Fruit fly (Drosophila melanogaster) whole organism, prepupa: ENCODE results near the gene CG13314.

Experiments used
- Blimp-1 ChIP-seq: fragments of 200-800 bp; sonication (Bioruptor generic); optimal IDR thresholded peaks from 3 replicates; lab custom pipeline; 2017; ENCODE audit warnings: missing biosample characterization, missing genetic modification characterization, mild to moderate bottlenecking, moderate library complexity, missing genetic modification reagents
- CG10631 ChIP-seq: fragments of 200-800 bp; sonication (Bioruptor generic); optimal IDR thresholded peaks from 2 replicates; lab custom pipeline; 2016; ENCODE audit warnings: missing biosample characterization, missing genetic modification characterization
- CG11294 ChIP-seq: fragments of 200-800 bp; sonication (Bioruptor generic); IDR thresholded peaks from 2 replicates; pipeline ENCODE4 v1.3.6; 2022; ENCODE audit warnings: missing biosample characterization, missing genetic modification characterization
- CG11762 ChIP-seq: fragments of 200-800 bp; sonication (Bioruptor generic); optimal IDR thresholded peaks from 3 replicates; lab custom pipeline; 2016; ENCODE audit warnings: missing biosample characterization, missing genetic modification characterization; ENCODE audit not compliant: insufficient read depth
- CG11902 ChIP-seq: fragments of 200-800 bp; sonication (Bioruptor generic); optimal IDR thresholded peaks from 3 replicates; lab custom pipeline; 2016; ENCODE audit warnings: missing biosample characterization, missing genetic modification characterization
- CG15336 ChIP-seq: fragments of 200-800 bp; sonication (Bioruptor generic); IDR thresholded peaks from 2 replicates; pipeline ENCODE4 v1.3.6; 2022; ENCODE audit warnings: missing biosample characterization, missing genetic modification characterization
- CG16779 ChIP-seq: fragments of 200-800 bp; sonication (Bioruptor generic); optimal IDR thresholded peaks from 3 replicates; lab custom pipeline; 2017; ENCODE audit warnings: missing biosample characterization, mild to moderate bottlenecking, missing genetic modification characterization
- CG31627 ChIP-seq: fragments of 200-800 bp; sonication (Bioruptor generic); optimal IDR thresholded peaks from 3 replicates; lab custom pipeline; 2016; ENCODE audit warnings: missing biosample characterization, missing genetic modification characterization
- CG32006 ChIP-seq: fragments of 200-800 bp; sonication (Bioruptor generic); optimal IDR thresholded peaks from 3 replicates; lab custom pipeline; 2017; ENCODE audit warnings: missing biosample characterization, mild to moderate bottlenecking, missing genetic modification characterization
- CG3919 ChIP-seq: fragments of 200-800 bp; sonication (Bioruptor generic); optimal IDR thresholded peaks from 3 replicates; lab custom pipeline; 2016; ENCODE audit warnings: missing biosample characterization, missing genetic modification characterization
- CG6163 ChIP-seq: fragments of 200-800 bp; sonication (Bioruptor generic); IDR thresholded peaks from 3 replicates; pipeline ENCODE4 v1.3.6; 2022; ENCODE audit warnings: missing biosample characterization, missing genetic modification characterization
- CG6792 ChIP-seq: fragments of 200-800 bp; sonication (Bioruptor generic); optimal IDR thresholded peaks from 3 replicates; lab custom pipeline; 2016; ENCODE audit warnings: missing biosample characterization, missing genetic modification characterization
- CG6808 ChIP-seq: fragments of 200-800 bp; sonication (Bioruptor generic); optimal IDR thresholded peaks from 3 replicates; lab custom pipeline; 2017; ENCODE audit warnings: missing biosample characterization, missing genetic modification characterization, mild to moderate bottlenecking, moderate library complexity, missing genetic modification reagents
- CG8119 ChIP-seq: fragments of 200-800 bp; sonication (Bioruptor generic); IDR thresholded peaks from 3 replicates; pipeline ENCODE4 v1.3.6; 2022; ENCODE audit warnings: missing biosample characterization, missing genetic modification characterization
- CG8319 ChIP-seq: fragments of 200-800 bp; sonication (Bioruptor generic); optimal IDR thresholded peaks from 3 replicates; lab custom pipeline; 2016; ENCODE audit warnings: missing biosample characterization, missing genetic modification characterization
- CG8632 ChIP-seq: fragments of 200-800 bp; sonication (Bioruptor generic); optimal IDR thresholded peaks from 3 replicates; lab custom pipeline; 2016; ENCODE audit warnings: missing biosample characterization, missing genetic modification characterization
- Eip75B ChIP-seq: fragments of 200-800 bp; sonication (Bioruptor generic); optimal IDR thresholded peaks from 3 replicates; lab custom pipeline; 2016; ENCODE audit warnings: missing biosample characterization, missing genetic modification characterization
- Eip78C ChIP-seq: fragments of 200-800 bp; sonication (Bioruptor generic); peaks from one replicate; lab custom pipeline; 2016; ENCODE audit warnings: missing biosample characterization, missing genetic modification characterization
- Eip93F ChIP-seq: fragments of 200-800 bp; sonication (Bioruptor generic); optimal IDR thresholded peaks from 2 replicates; lab custom pipeline; 2016; ENCODE audit warnings: missing biosample characterization, mild to moderate bottlenecking, missing genetic modification characterization
- Hr4 ChIP-seq: fragments of 200-800 bp; sonication (Bioruptor generic); optimal IDR thresholded peaks from 3 replicates; lab custom pipeline; 2016; ENCODE audit warnings: missing biosample characterization, missing genetic modification characterization
- Lpt ChIP-seq: fragments of 200-800 bp; sonication (Bioruptor generic); optimal IDR thresholded peaks from 3 replicates; lab custom pipeline; 2016; ENCODE audit warnings: missing biosample characterization, missing genetic modification characterization
- Met ChIP-seq: fragments of 200-800 bp; sonication (Bioruptor generic); optimal IDR thresholded peaks from 3 replicates; lab custom pipeline; 2016; ENCODE audit warnings: missing biosample characterization, missing genetic modification characterization
- Smox ChIP-seq: fragments of 200-800 bp; sonication (Bioruptor generic); optimal IDR thresholded peaks from 3 replicates; lab custom pipeline; 2016; ENCODE audit warnings: missing biosample characterization, missing genetic modification characterization
- Sox102F ChIP-seq: fragments of 200-800 bp; sonication (Bioruptor generic); optimal IDR thresholded peaks from 2 replicates; lab custom pipeline; 2016; ENCODE audit warnings: missing biosample characterization, mild to moderate bottlenecking, missing genetic modification characterization
- Sox14 ChIP-seq: fragments of 200-800 bp; sonication (Bioruptor generic); optimal IDR thresholded peaks from 3 replicates; lab custom pipeline; 2016; ENCODE audit warnings: missing biosample characterization, missing genetic modification characterization
- Sox15 ChIP-seq: fragments of 200-800 bp; sonication (Bioruptor generic); optimal IDR thresholded peaks from 3 replicates; lab custom pipeline; 2016; ENCODE audit warnings: missing biosample characterization, missing genetic modification characterization
- achi ChIP-seq: fragments of 200-800 bp; sonication (Bioruptor generic); optimal IDR thresholded peaks from 3 replicates; lab custom pipeline; 2016; ENCODE audit warnings: missing biosample characterization, missing genetic modification characterization
- acj6 ChIP-seq: fragments of 200-800 bp; sonication (Bioruptor generic); optimal IDR thresholded peaks from 3 replicates; lab custom pipeline; 2016; ENCODE audit warnings: missing biosample characterization, missing genetic modification characterization
- cyc ChIP-seq: fragments of 200-800 bp; sonication (Bioruptor generic); optimal IDR thresholded peaks from 3 replicates; lab custom pipeline; 2016; ENCODE audit warnings: missing biosample characterization, missing genetic modification characterization
- dsx ChIP-seq: fragments of 200-800 bp; optimal IDR thresholded peaks from 3 replicates; lab custom pipeline; 2019; ENCODE audit warnings: missing biosample characterization, mild to moderate bottlenecking, missing genetic modification characterization, moderate library complexity; ENCODE audit not compliant: poor library complexity, severe bottlenecking
- eg ChIP-seq: fragments of 200-800 bp; sonication (Bioruptor generic); IDR thresholded peaks from 3 replicates; pipeline ENCODE4 v1.3.6; 2022; ENCODE audit warnings: missing biosample characterization, missing genetic modification characterization
- esn ChIP-seq: fragments of 200-800 bp; sonication (Bioruptor generic); optimal IDR thresholded peaks from 2 replicates; lab custom pipeline; 2016; ENCODE audit warnings: missing biosample characterization, mild to moderate bottlenecking, missing genetic modification characterization, moderate library complexity
- fd59A ChIP-seq: fragments of 200-800 bp; sonication (Bioruptor generic); optimal IDR thresholded peaks from 2 replicates; lab custom pipeline; 2017; ENCODE audit warnings: missing biosample characterization, mild to moderate bottlenecking, missing genetic modification characterization, missing genetic modification reagents
- fd85E ChIP-seq: fragments of 200-800 bp; sonication (Bioruptor generic); optimal IDR thresholded peaks from 3 replicates; lab custom pipeline; 2016; ENCODE audit warnings: missing biosample characterization, missing genetic modification characterization
- fkh ChIP-seq: fragments of 200-800 bp; sonication (Bioruptor generic); optimal IDR thresholded peaks from 3 replicates; lab custom pipeline; 2017; ENCODE audit warnings: missing biosample characterization, mild to moderate bottlenecking, missing genetic modification characterization, moderate library complexity
- lz ChIP-seq: fragments of 200-800 bp; sonication (Bioruptor generic); optimal IDR thresholded peaks from 3 replicates; lab custom pipeline; 2016; ENCODE audit warnings: missing biosample characterization, missing genetic modification characterization
- salr ChIP-seq, 2 experiments: fragments of 200-800 bp; sonication (Bioruptor generic); optimal IDR thresholded peaks; 3 replicates each; lab custom pipeline; 2016 to 2018; ENCODE audit warnings: missing biosample characterization in 2 of 2, missing genetic modification characterization in 2 of 2, mild to moderate bottlenecking in 1 of 2
- spab ChIP-seq: fragments of 200-800 bp; sonication (Bioruptor generic); optimal IDR thresholded peaks from 2 replicates; lab custom pipeline; 2017; ENCODE audit warnings: missing biosample characterization, mild to moderate bottlenecking, missing genetic modification characterization, missing genetic modification reagents
- ss ChIP-seq, 2 experiments: fragments of 200-800 bp; sonication (Bioruptor generic); optimal IDR thresholded peaks; 2 replicates in 1 of 2; 3 replicates in 1 of 2; lab custom pipeline; 2017 to 2018; ENCODE audit warnings: mild to moderate bottlenecking in 2 of 2, missing biosample characterization in 2 of 2, missing genetic modification characterization in 2 of 2, moderate library complexity in 1 of 2
- svp ChIP-seq: fragments of 200-800 bp; sonication (Bioruptor generic); peaks from one replicate; lab custom pipeline; 2016; ENCODE audit warnings: missing biosample characterization, missing genetic modification characterization
- topi ChIP-seq: fragments of 200-800 bp; sonication (Bioruptor generic); optimal IDR thresholded peaks from 3 replicates; lab custom pipeline; 2016; ENCODE audit warnings: missing biosample characterization, missing genetic modification characterization
- vri ChIP-seq: fragments of 200-800 bp; sonication (Bioruptor generic); optimal IDR thresholded peaks from 3 replicates; lab custom pipeline; 2016; ENCODE audit warnings: missing biosample characterization, mild to moderate bottlenecking, missing genetic modification characterization

The CG13314 gene

dm6 chr3L:8978678-8979413 lies 2.7 kb upstream of the CG13314 start (continued):
- TF ChIP-seq Blimp-1 = no peak
- no peak for TF ChIP-seq CG11762 (GFP tag; lab: Kevin White, UChicago)
- peak; percentile 46 for TF ChIP-seq acj6 (GFP tag; lab: Kevin White, UChicago)
- peak; percentile 60 for TF ChIP-seq Eip78C
- TF ChIP-seq CG6792 = peak; percentile 18
- no peak for TF ChIP-seq dsx
- no peak for TF ChIP-seq Met (GFP tag; lab: Kevin White, UChicago)
- no peak for TF ChIP-seq Eip75B (GFP tag; lab: Kevin White, UChicago)
- peak; percentile 22 for TF ChIP-seq achi (GFP tag; lab: Kevin White, UChicago)
- TF ChIP-seq CG15336 (GFP tag; lab: Robert Waterston, UW) = peak; percentile 86
- no peak for TF ChIP-seq CG11902 (GFP tag; lab: Kevin White, UChicago)
- TF ChIP-seq CG3919 (GFP tag; lab: Kevin White, UChicago) = no peak
- peak; percentile 58 for TF ChIP-seq esn (GFP tag; lab: Kevin White, UChicago)
- TF ChIP-seq CG6808 (GFP tag; lab: Kevin White, UChicago) = no peak
- TF ChIP-seq Sox102F (GFP tag; lab: Kevin White, UChicago) = no peak
- TF ChIP-seq CG16779 = no peak
- TF ChIP-seq Lpt (GFP tag; lab: Kevin White, UChicago) = no peak
- peak; percentile 6 for TF ChIP-seq CG8632 (GFP tag; lab: Kevin White, UChicago)
- peak; percentile 28 for TF ChIP-seq CG10631 (GFP tag; lab: Kevin White, UChicago)
- TF ChIP-seq fd85E = no peak
- TF ChIP-seq fd59A = no peak
- no peak for TF ChIP-seq Sox15 (GFP tag; lab: Kevin White, UChicago)
- TF ChIP-seq, all 60 proteins: peak for 27

- TF ChIP-seq Hr4 (GFP tag; lab: Kevin White, UChicago) (no peak), spab (GFP tag; lab: Kevin White, UChicago) (no peak), topi (GFP tag; lab: Kevin White, UChicago) (no peak), CG6808 (GFP tag; lab: Kevin White, UChicago) (no peak), Sox14 (GFP tag; lab: Kevin White, UChicago) (no peak), CG11294 (no peak), ss (GFP tag; optimal IDR thresholded peaks at IDR 0.05; lab: Kevin White, UChicago) (no peak), dsx (no peak), Smox (GFP tag; lab: Kevin White, UChicago) (no peak), cyc (GFP tag; lab: Kevin White, UChicago) (no peak), CG8632 (GFP tag; lab: Kevin White, UChicago) (no peak), Lpt (GFP tag; lab: Kevin White, UChicago) (no peak), CG8119 (no peak), CG32006 (GFP tag; lab: Kevin White, UChicago) (no peak), vri (GFP tag; lab: Kevin White, UChicago) (no peak), eg (GFP tag; lab: Robert Waterston, UW) (no peak), CG6163 (GFP tag; lab: Robert Waterston, UW) (no peak), salr (GFP tag; optimal IDR thresholded peaks at IDR 0.05; lab: Kevin White, UChicago) (no peak), fkh (GFP tag; lab: Kevin White, UChicago) (no peak)
These were observed 1.8 kb upstream of the CG13314 start, which contains the start of gene CG5644 for dm6 chr3L:8979780-8980179. TSS of gene CG5644 (minus strand) at chr3L:8979880.

- no peak for TF ChIP-seq CG31627 (GFP tag; lab: Kevin White, UChicago)
- TF ChIP-seq Eip93F (GFP tag; lab: Kevin White, UChicago) = no peak
- TF ChIP-seq CG8319 (GFP tag; lab: Kevin White, UChicago) = no peak
- peak; percentile 79 for TF ChIP-seq Eip78C
- TF ChIP-seq Blimp-1 = no peak
- TF ChIP-seq Sox15 (GFP tag; lab: Kevin White, UChicago) = no peak
- TF ChIP-seq Lpt (GFP tag; lab: Kevin White, UChicago) = no peak
- no peak for TF ChIP-seq Sox14 (GFP tag; lab: Kevin White, UChicago)
- no peak for TF ChIP-seq Smox (GFP tag; lab: Kevin White, UChicago)
- no peak for TF ChIP-seq lz (GFP tag; lab: Kevin White, UChicago)
- peak; percentile 75 for TF ChIP-seq svp (GFP tag; lab: Kevin White, UChicago)
- TF ChIP-seq CG16779 = no peak
These were observed 449 bp downstream of the CG13314 start for dm6 chr3L:8982044-8982443.
